Worm (Caenorhabditis elegans): ENCODE measurements around the gene C18H9.5.

C18H9.5 gene

DNA sequence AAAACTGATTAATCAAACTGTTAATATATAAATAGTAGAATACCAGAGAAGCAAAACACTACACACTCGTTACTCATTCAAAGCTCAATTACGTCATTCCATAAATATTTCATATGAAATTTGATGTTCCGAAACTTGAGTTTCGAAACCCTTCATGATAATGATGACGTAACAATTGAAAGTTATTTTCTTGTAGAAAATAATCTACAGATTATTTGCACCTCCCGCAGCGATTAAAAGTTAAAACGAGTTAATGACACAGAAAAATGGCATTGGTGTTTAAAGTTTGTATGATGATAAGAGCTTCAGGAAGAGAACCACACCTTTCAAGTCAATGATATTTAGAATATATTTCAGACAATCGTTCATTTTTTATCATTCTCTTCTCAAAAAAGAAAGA is 21.5 kb downstream of the C18H9.5 start, which contains the start of gene H43E16.1:
TSS of gene H43E16.1 (plus strand) at position 375 of the 400 bp plus-strand sequence.
- TF ChIP-seq pha-4 (tag; optimal IDR thresholded peaks at IDR 0.05) = no peak
- no peak for TF ChIP-seq blmp-1 (tag; optimal IDR thresholded peaks at IDR 0.05)
- TF ChIP-seq drap-1 (GFP tag; optimal IDR thresholded peaks at IDR 0.05) = no peak
- TF ChIP-seq zip-8 (tag; optimal IDR thresholded peaks at IDR 0.05) = peak; percentile 97

DNA sequence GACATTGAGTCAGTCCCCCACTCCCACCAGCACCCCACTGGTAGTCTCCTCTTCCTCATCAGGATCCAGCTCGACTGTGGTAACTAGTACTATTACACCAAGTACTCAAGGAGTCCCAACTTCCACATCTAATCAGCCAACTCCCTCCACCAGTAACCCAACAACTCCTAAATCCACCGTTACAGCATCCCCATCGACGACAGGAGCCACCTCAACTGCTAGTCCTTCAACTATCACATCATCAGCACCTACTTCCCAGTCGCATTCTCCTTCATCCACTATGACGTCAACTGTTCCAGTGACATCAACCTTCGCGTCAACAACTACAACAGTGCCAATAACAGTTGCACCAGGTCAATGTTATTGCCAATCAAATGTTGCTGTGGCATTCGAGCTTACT is 26.9 kb downstream of the C18H9.5 start:
- no peak for TF ChIP-seq blmp-1 (tag; optimal IDR thresholded peaks at IDR 0.05)
- TF ChIP-seq M03D4.4 (tag; optimal IDR thresholded peaks at IDR 0.05) = no peak
- TF ChIP-seq ceh-43 (GFP tag; optimal IDR thresholded peaks at IDR 0.05) = no peak
- no peak for TF ChIP-seq mab-5 (tag; optimal IDR thresholded peaks at IDR 0.05)
- no peak for TF ChIP-seq flh-1 (GFP tag; optimal IDR thresholded peaks at IDR 0.05)

DNA sequence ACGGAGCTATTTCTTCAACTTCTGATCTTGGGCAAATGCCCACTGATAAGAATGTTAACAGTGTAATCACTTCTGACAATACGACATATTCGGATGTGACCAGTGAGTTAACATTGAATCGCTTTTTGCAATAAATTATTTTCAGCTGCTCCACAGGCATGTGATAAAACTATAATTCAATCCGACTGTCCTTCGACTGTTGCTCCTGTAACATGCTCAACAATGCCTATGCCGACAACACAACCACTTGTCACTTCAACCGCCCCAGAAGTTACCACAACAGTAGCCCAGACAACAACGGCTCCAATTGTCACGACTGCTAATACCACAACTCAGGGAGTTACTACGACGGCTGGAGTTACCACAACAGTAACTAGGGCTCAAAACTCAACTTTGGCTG is 27.8 kb downstream of the C18H9.5 start:
- TF ChIP-seq lin-13 (tag; optimal IDR thresholded peaks at IDR 0.05) (no peak), ztf-11 (tag; optimal IDR thresholded peaks at IDR 0.05) (no peak), nhr-12 (tag; optimal IDR thresholded peaks at IDR 0.05) (no peak), mep-1 (tag; optimal IDR thresholded peaks at IDR 0.05) (no peak), zip-8 (tag; optimal IDR thresholded peaks at IDR 0.05) (no peak), M03D4.4 (tag; optimal IDR thresholded peaks at IDR 0.05) (no peak), elt-1 (tag; optimal IDR thresholded peaks at IDR 0.05; ENCODE audit: borderline replicate concordance, insufficient read depth) (no peak), lin-32 (GFP tag; optimal IDR thresholded peaks at IDR 0.05) (no peak), flh-1 (GFP tag; optimal IDR thresholded peaks at IDR 0.05) (no peak), bed-3 (GFP tag; optimal IDR thresholded peaks at IDR 0.05) (no peak), mls-2 (tag; optimal IDR thresholded peaks at IDR 0.05) (no peak), nhr-76 (tag; optimal IDR thresholded peaks at IDR 0.05) (no peak), snpc-4 (tag; optimal IDR thresholded peaks at IDR 0.05) (no peak), ceh-39 (tag; optimal IDR thresholded peaks at IDR 0.05) (no peak), unc-62 (GFP tag; optimal IDR thresholded peaks at IDR 0.05) (no peak), mab-5 (tag; optimal IDR thresholded peaks at IDR 0.05) (no peak), sem-2 (GFP tag; optimal IDR thresholded peaks at IDR 0.05) (no peak), sptf-1 (tag; optimal IDR thresholded peaks at IDR 0.05) (no peak), elt-3 (tag; optimal IDR thresholded peaks at IDR 0.05) (no peak)

DNA sequence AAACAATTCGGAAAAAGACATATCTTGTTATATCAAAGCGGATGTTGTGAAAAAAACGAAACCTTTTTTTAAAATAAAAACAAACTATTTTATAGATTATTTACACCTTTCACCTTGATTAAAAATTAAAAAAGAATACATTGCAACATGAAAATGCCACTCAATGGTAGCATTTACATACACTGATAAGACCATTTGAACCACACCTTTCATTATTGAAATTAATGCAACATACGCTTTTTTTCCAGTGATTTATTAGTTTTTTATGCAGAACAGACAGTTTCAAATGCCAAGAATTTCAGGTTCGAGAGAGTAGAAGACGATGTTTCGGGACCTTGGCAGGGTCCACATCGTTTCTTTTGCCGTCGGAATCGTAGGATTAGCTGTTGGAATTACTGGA is 28.8 kb downstream of the C18H9.5 start, which contains the start of gene T19D12.1:
TSS of gene T19D12.1 (plus strand) at position 301 of the 400 bp plus-strand sequence.
- no peak for TF ChIP-seq ham-2 (GFP tag; optimal IDR thresholded peaks at IDR 0.05)
- no peak for TF ChIP-seq hlh-1 (tag; optimal IDR thresholded peaks at IDR 0.05)
- TF ChIP-seq ztf-11 (tag; optimal IDR thresholded peaks at IDR 0.05) = no peak
- no peak for TF ChIP-seq nhr-76 (tag; optimal IDR thresholded peaks at IDR 0.05)
- TF ChIP-seq flh-1 (GFP tag; optimal IDR thresholded peaks at IDR 0.05) = no peak
- TF ChIP-seq cnd-1 (tag; optimal IDR thresholded peaks at IDR 0.05) = no peak
- TF ChIP-seq ceh-43 (GFP tag; optimal IDR thresholded peaks at IDR 0.05) = no peak
- TF ChIP-seq pha-4 (tag; optimal IDR thresholded peaks at IDR 0.05) = no peak
- TF ChIP-seq M03D4.4 (tag; optimal IDR thresholded peaks at IDR 0.05) = no peak
- no peak for TF ChIP-seq bed-3 (GFP tag; optimal IDR thresholded peaks at IDR 0.05)

DNA sequence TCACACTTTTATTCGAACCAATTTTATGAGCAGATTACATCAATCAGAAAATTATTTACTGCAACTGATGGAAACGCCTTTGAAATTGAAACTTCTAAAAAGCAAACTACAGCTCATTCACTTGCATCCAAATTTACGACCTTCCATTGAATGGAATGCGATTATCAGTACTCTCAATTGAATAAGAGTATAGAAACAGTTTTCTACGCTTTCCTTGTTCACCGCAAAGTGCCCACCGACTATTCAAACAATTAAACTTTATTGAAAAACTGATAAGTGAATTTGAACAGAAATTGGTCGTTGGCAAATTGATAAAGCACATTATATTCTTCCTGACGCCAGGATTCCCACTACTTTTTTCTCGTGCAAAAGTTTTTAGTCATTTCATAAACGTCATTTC is 29.5 kb downstream of the C18H9.5 start:
- no peak for TF ChIP-seq nhr-12 (tag; optimal IDR thresholded peaks at IDR 0.05)
- TF ChIP-seq ces-1 (GFP tag; optimal IDR thresholded peaks at IDR 0.05) = no peak
- no peak for TF ChIP-seq mab-5 (tag; optimal IDR thresholded peaks at IDR 0.05)
- TF ChIP-seq hlh-1 (tag; optimal IDR thresholded peaks at IDR 0.05) = no peak
- no peak for TF ChIP-seq lin-32 (GFP tag; optimal IDR thresholded peaks at IDR 0.05)
- no peak for TF ChIP-seq pha-4 (tag; optimal IDR thresholded peaks at IDR 0.05)
- TF ChIP-seq lin-13 (tag; optimal IDR thresholded peaks at IDR 0.05) = no peak
- no peak for TF ChIP-seq elt-3 (tag; optimal IDR thresholded peaks at IDR 0.05)
- TF ChIP-seq nhr-237 (tag; optimal IDR thresholded peaks at IDR 0.05) = no peak
- TF ChIP-seq unc-120 (tag; optimal IDR thresholded peaks at IDR 0.05; ENCODE audit: poor library complexity, severe bottlenecking) = no peak

DNA sequence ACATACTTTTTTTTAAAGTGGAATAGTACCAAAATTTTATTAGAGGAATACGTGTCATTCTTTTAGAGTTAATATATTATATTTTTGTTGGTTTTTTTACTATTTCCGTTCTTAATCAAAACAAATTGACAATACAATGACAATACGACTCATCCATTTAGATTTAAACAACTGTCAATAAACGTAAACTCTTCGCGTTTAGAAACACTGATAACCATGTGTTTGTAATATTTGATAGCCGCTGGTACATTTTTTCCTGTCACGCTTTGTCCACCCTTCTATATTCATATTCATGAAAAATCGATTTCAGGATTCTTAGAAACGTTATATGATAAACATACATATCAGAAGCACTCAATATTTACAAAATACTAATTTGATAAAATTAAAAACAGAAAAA is 31.6 kb downstream of the C18H9.5 start:
- TF ChIP-seq elt-1 (tag; optimal IDR thresholded peaks at IDR 0.05; ENCODE audit: borderline replicate concordance, insufficient read depth) (no peak), hlh-1 (tag; optimal IDR thresholded peaks at IDR 0.05) (no peak), sem-2 (GFP tag; optimal IDR thresholded peaks at IDR 0.05) (no peak), mls-2 (tag; optimal IDR thresholded peaks at IDR 0.05) (no peak), elt-3 (tag; optimal IDR thresholded peaks at IDR 0.05) (no peak), unc-120 (tag; optimal IDR thresholded peaks at IDR 0.05; ENCODE audit: poor library complexity, severe bottlenecking) (no peak)
